Fruit fly (Drosophila melanogaster): Measurements from ENCODE around the gene Mlp84B.
A peak's percentile ranks its signal among the peaks of the same experiment; 100 is the strongest.

DNA sequence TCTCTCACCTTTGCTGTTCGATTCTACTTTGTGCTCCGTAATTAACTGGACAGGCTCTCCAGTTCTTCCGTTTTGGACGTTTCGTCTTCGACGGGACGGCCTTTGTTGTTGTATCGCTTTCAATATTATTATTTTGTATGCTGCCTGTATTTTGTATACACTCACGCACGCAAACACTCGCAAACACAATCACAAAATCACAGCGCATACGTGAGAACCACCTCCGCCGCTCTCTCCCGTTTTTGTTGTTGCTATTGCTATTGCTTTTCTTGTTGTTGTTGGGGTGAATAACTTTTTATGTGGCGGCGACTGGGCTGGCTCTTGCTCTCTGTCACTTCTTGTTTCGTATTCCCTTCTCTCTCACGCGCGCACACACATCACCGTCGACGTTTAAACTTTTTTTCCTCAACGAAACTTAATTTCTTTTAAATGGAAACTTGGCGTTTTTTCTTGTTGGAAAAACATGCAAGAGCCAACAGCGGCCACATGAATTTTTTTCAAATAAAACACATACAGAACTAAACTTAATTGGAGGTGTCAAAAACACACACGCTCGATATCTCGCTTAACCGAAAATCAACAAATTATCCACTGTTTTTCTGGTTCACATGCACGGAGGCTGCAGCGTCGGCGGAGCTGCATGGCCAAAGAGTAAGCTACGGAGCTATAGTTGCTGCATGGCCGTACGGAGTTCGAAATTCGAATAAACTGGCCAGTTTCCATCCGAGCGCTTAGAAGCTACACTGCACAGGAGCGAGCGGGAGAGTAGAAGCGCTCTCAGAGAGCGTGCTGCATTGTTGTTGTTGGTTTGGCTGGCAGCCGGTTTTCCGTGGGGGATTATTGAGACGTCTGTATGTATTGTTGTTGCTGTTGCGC, 9.6 kb downstream of the Mlp84B start:
- TF ChIP-seq Sox15 (GFP tag; optimal IDR thresholded peaks at IDR 0.05), result no peak
- no peak for TF ChIP-seq CG16779 (tag; optimal IDR thresholded peaks at IDR 0.05)
- no peak for TF ChIP-seq Sox102F (GFP tag; optimal IDR thresholded peaks at IDR 0.05)
- TF ChIP-seq CG11902 (GFP tag; optimal IDR thresholded peaks at IDR 0.05), result no peak
- no peak for TF ChIP-seq CG15336 (GFP tag; IDR thresholded peaks at IDR 0.05)
- TF ChIP-seq cyc (GFP tag; optimal IDR thresholded peaks at IDR 0.05), result no peak
- TF ChIP-seq Lpt (GFP tag; optimal IDR thresholded peaks at IDR 0.05), result no peak
- no peak for TF ChIP-seq CG6854 (GFP tag; optimal IDR thresholded peaks at IDR 0.05)
- peak; percentile 12 for TF ChIP-seq Ets96B (tag; optimal IDR thresholded peaks at IDR 0.05)
- TF ChIP-seq Hr4 (GFP tag; optimal IDR thresholded peaks at IDR 0.05), result peak; percentile 38
- peak; percentile 75 for TF ChIP-seq svp (GFP tag)

Measured in whole organism, prepupa.